Worm (Caenorhabditis elegans): Measurements from ENCODE around the gene tag-51.

ce11 chrIII:819313-819712 lies 34.7 kb upstream of the tag-51 start:
- TF ChIP-seq nhr-11 (tag; optimal IDR thresholded peaks at IDR 0.05) (no peak), fkh-10 (GFP tag; optimal IDR thresholded peaks at IDR 0.05) (no peak), pha-4 (tag; optimal IDR thresholded peaks at IDR 0.05) (no peak), unc-55 (GFP tag; optimal IDR thresholded peaks at IDR 0.05) (no peak), K09A11.1 (tag; optimal IDR thresholded peaks at IDR 0.05; ENCODE audit: insufficient read depth) (no peak), nhr-232 (tag; optimal IDR thresholded peaks at IDR 0.05) (no peak), nfya-1 (tag; optimal IDR thresholded peaks at IDR 0.05) (no peak), pqm-1 (tag; optimal IDR thresholded peaks at IDR 0.05) (no peak), sox-4 (tag; optimal IDR thresholded peaks at IDR 0.05) (no peak), ceh-48 (tag; optimal IDR thresholded peaks at IDR 0.05) (no peak), che-1 (tag; optimal IDR thresholded peaks at IDR 0.05) (no peak), tbx-2 (tag; optimal IDR thresholded peaks at IDR 0.05) (no peak), ama-1 (optimal IDR thresholded peaks at IDR 0.05) (no peak), eyg-1 (tag; optimal IDR thresholded peaks at IDR 0.05) (no peak)

Data from whole organism, late embryonic.